Fruit fly (Drosophila melanogaster) whole organism, embryonic: ENCODE results near the gene CG17249.

ENCODE experiments used
- Ada2b ChIP-seq: fragments of 200-800 bp; sonication (Bioruptor generic); IDR thresholded peaks from 2 replicates; pipeline ENCODE4 v1.3.6; 2022; ENCODE audit warnings: missing biosample characterization, missing genetic modification characterization
- Atf3 ChIP-seq: fragments of 200-800 bp; sonication (Bioruptor generic); optimal IDR thresholded peaks from 3 replicates; lab custom pipeline; 2016; ENCODE audit warnings: missing biosample characterization, missing genetic modification characterization
- B-H1 ChIP-seq: fragments of 200-800 bp; sonication (Bioruptor generic); IDR thresholded peaks from 3 replicates; pipeline ENCODE4 v1.3.6; 2022; ENCODE audit warnings: missing biosample characterization, missing genetic modification characterization
- Blimp-1 ChIP-seq: fragments of 200-800 bp; sonication (Bioruptor generic); optimal IDR thresholded peaks from 3 replicates; lab custom pipeline; 2018; ENCODE audit warnings: missing biosample characterization, missing genetic modification characterization, mild to moderate bottlenecking, moderate library complexity, missing genetic modification reagents
- CG10209 ChIP-seq: fragments of 200-800 bp; sonication (Bioruptor generic); optimal IDR thresholded peaks from 3 replicates; lab custom pipeline; 2017; ENCODE audit warnings: missing biosample characterization, mild to moderate bottlenecking, missing genetic modification characterization, missing genetic modification reagents
- CG10462 ChIP-seq: fragments of 200-800 bp; sonication (Bioruptor generic); optimal IDR thresholded peaks from 2 replicates; lab custom pipeline; 2016; ENCODE audit warnings: missing biosample characterization, missing genetic modification characterization
- CG11696 ChIP-seq: fragments of 200-800 bp; sonication (Bioruptor generic); IDR thresholded peaks from 2 replicates; pipeline ENCODE4 v1.3.6; 2022; ENCODE audit warnings: missing biosample characterization, missing genetic modification characterization
- CG11723 ChIP-seq: fragments of 200-800 bp; sonication (Bioruptor generic); optimal IDR thresholded peaks from 2 replicates; lab custom pipeline; 2017; ENCODE audit warnings: missing biosample characterization, mild to moderate bottlenecking, missing genetic modification characterization
- CG1603 ChIP-seq: fragments of 200-800 bp; sonication (Bioruptor generic); optimal IDR thresholded peaks from 2 replicates; lab custom pipeline; 2019; ENCODE audit warnings: missing biosample characterization, mild to moderate bottlenecking, missing genetic modification characterization, moderate library complexity
- CG17568 ChIP-seq: fragments of 200-800 bp; sonication (Bioruptor generic); optimal IDR thresholded peaks from 2 replicates; lab custom pipeline; 2018; ENCODE audit warnings: missing biosample characterization, mild to moderate bottlenecking, missing genetic modification characterization, moderate library complexity
- CG2889 ChIP-seq: fragments of 200-800 bp; sonication (Bioruptor generic); IDR thresholded peaks from 3 replicates; pipeline ENCODE4 v1.3.6; 2022; ENCODE audit warnings: missing biosample characterization, missing genetic modification characterization
- CG30431 ChIP-seq: fragments of 200-800 bp; sonication (Bioruptor generic); optimal IDR thresholded peaks from 2 replicates; lab custom pipeline; 2017; ENCODE audit warnings: missing biosample characterization, missing genetic modification characterization
- CG32772 ChIP-seq: fragments of 200-800 bp; sonication (Bioruptor generic); IDR thresholded peaks from 2 replicates; pipeline ENCODE4 v1.3.6; 2022; ENCODE audit warnings: missing biosample characterization, missing genetic modification characterization
- CG3281 ChIP-seq: fragments of 200-800 bp; sonication (Bioruptor generic); optimal IDR thresholded peaks from 3 replicates; lab custom pipeline; 2017; ENCODE audit warnings: missing biosample characterization, mild to moderate bottlenecking, missing genetic modification characterization
- CG3407 ChIP-seq: fragments of 200-800 bp; sonication (Bioruptor generic); optimal IDR thresholded peaks from 2 replicates; lab custom pipeline; 2018; ENCODE audit warnings: missing biosample characterization, mild to moderate bottlenecking, missing genetic modification characterization
- CG3847 ChIP-seq: fragments of 200-800 bp; sonication (Bioruptor generic); IDR thresholded peaks from 2 replicates; pipeline ENCODE4 v1.3.6; 2022; ENCODE audit warnings: missing biosample characterization, missing genetic modification characterization
- CG3995 ChIP-seq: fragments of 200-800 bp; sonication (Bioruptor generic); optimal IDR thresholded peaks from 3 replicates; lab custom pipeline; 2016; ENCODE audit warnings: missing biosample characterization, missing genetic modification characterization
- CG4282 ChIP-seq: fragments of 200-800 bp; sonication (Bioruptor generic); optimal IDR thresholded peaks from 2 replicates; lab custom pipeline; 2016; ENCODE audit warnings: missing biosample characterization, missing genetic modification characterization
- CG6765 ChIP-seq: fragments of 200-800 bp; sonication (Bioruptor generic); optimal IDR thresholded peaks from 3 replicates; lab custom pipeline; 2017; ENCODE audit warnings: missing biosample characterization, mild to moderate bottlenecking, missing genetic modification characterization
- CG7745 ChIP-seq: fragments of 200-800 bp; sonication (Bioruptor generic); optimal IDR thresholded peaks from 2 replicates; lab custom pipeline; 2018; ENCODE audit warnings: missing biosample characterization, mild to moderate bottlenecking, missing genetic modification characterization, moderate library complexity
- CG8089 ChIP-seq: fragments of 200-800 bp; sonication (Bioruptor generic); optimal IDR thresholded peaks from 3 replicates; lab custom pipeline; 2016; ENCODE audit warnings: missing biosample characterization, missing genetic modification characterization
- CG9437 ChIP-seq: fragments of 200-800 bp; sonication (Bioruptor generic); optimal IDR thresholded peaks from 2 replicates; lab custom pipeline; 2018; ENCODE audit warnings: missing biosample characterization, mild to moderate bottlenecking, missing genetic modification characterization
- Dek ChIP-seq: fragments of 200-800 bp; sonication (Bioruptor generic); optimal IDR thresholded peaks from 3 replicates; lab custom pipeline; 2019; ENCODE audit warnings: missing biosample characterization, mild to moderate bottlenecking, missing genetic modification characterization, moderate library complexity
- Dip3 ChIP-seq: fragments of 200-800 bp; sonication (Bioruptor generic); optimal IDR thresholded peaks from 3 replicates; lab custom pipeline; 2016; ENCODE audit warnings: missing biosample characterization, missing genetic modification characterization
- Doc3 ChIP-seq: fragments of 200-800 bp; sonication (Bioruptor generic); IDR thresholded peaks from 3 replicates; pipeline ENCODE4 v1.3.6; 2022; ENCODE audit warnings: missing biosample characterization, missing genetic modification characterization; ENCODE audit not compliant: partially characterized antibody
- ERR ChIP-seq: fragments of 200-800 bp; sonication (Bioruptor generic); optimal IDR thresholded peaks from 2 replicates; lab custom pipeline; 2016; ENCODE audit warnings: missing biosample characterization, missing genetic modification characterization
- Fer3 ChIP-seq: fragments of 200-800 bp; sonication (Bioruptor generic); optimal IDR thresholded peaks from 2 replicates; lab custom pipeline; 2018; ENCODE audit warnings: missing biosample characterization, mild to moderate bottlenecking, missing genetic modification characterization, moderate library complexity
- HHEX ChIP-seq: fragments of 200-800 bp; sonication (Bioruptor generic); optimal IDR thresholded peaks from 3 replicates; lab custom pipeline; 2017; ENCODE audit warnings: missing biosample characterization, mild to moderate bottlenecking, missing genetic modification characterization, missing genetic modification reagents
- HLH4C ChIP-seq: fragments of 200-800 bp; sonication (Bioruptor generic); IDR thresholded peaks from 3 replicates; pipeline ENCODE4 v1.3.6; 2022; ENCODE audit warnings: missing biosample characterization, missing genetic modification characterization; ENCODE audit not compliant: partially characterized antibody
- HmgZ ChIP-seq: fragments of 200-800 bp; sonication (Bioruptor generic); optimal IDR thresholded peaks from 2 replicates; lab custom pipeline; 2018; ENCODE audit warnings: missing biosample characterization, mild to moderate bottlenecking, missing genetic modification characterization
- Hr3 ChIP-seq: fragments of 200-800 bp; sonication (Bioruptor generic); optimal IDR thresholded peaks from 3 replicates; lab custom pipeline; 2016; ENCODE audit warnings: missing biosample characterization, missing genetic modification characterization
- Hr51 ChIP-seq, 2 experiments: fragments of 200-800 bp; sonication (Bioruptor generic); optimal IDR thresholded peaks; 2 replicates in 1 of 2; 3 replicates in 1 of 2; lab custom pipeline; 2016 to 2018; ENCODE audit warnings: missing biosample characterization in 2 of 2, missing genetic modification characterization in 2 of 2, mild to moderate bottlenecking in 1 of 2, moderate library complexity in 1 of 2
- Jarid2 ChIP-seq: fragments of 200-800 bp; sonication (Bioruptor generic); optimal IDR thresholded peaks from 3 replicates; lab custom pipeline; 2017; ENCODE audit warnings: mild to moderate bottlenecking, missing biosample characterization, missing genetic modification reagents, missing genetic modification characterization
- Max ChIP-seq: fragments of 200-800 bp; sonication (Bioruptor generic); optimal IDR thresholded peaks from 2 replicates; lab custom pipeline; 2016; ENCODE audit warnings: missing biosample characterization, mild to moderate bottlenecking, missing genetic modification characterization
- Mrtf ChIP-seq: fragments of 200-800 bp; sonication (Bioruptor generic); IDR thresholded peaks from 3 replicates; pipeline ENCODE4 v1.3.6; 2022; ENCODE audit warnings: missing biosample characterization, missing genetic modification characterization
- NfI ChIP-seq: fragments of 200-800 bp; sonication (Bioruptor generic); optimal IDR thresholded peaks from 3 replicates; lab custom pipeline; 2018; ENCODE audit warnings: missing biosample characterization, mild to moderate bottlenecking, missing genetic modification characterization, moderate library complexity
- ac ChIP-seq: fragments of 200-800 bp; sonication (Bioruptor generic); optimal IDR thresholded peaks from 3 replicates; lab custom pipeline; 2017; ENCODE audit warnings: missing biosample characterization, mild to moderate bottlenecking, missing genetic modification characterization
- al ChIP-seq: fragments of 200-800 bp; sonication (Bioruptor generic); IDR thresholded peaks from 2 replicates; pipeline ENCODE4 v1.3.6; 2022; ENCODE audit warnings: missing biosample characterization, missing genetic modification characterization
- grn ChIP-seq: fragments of 200-800 bp; sonication (Bioruptor generic); optimal IDR thresholded peaks from 3 replicates; lab custom pipeline; 2017; ENCODE audit warnings: missing biosample characterization, missing genetic modification characterization
- gsb ChIP-seq: fragments of 200-800 bp; sonication (Bioruptor generic); IDR thresholded peaks from 2 replicates; pipeline ENCODE4 v1.3.6; 2022; ENCODE audit warnings: missing biosample characterization, missing genetic modification characterization
- hkb ChIP-seq, 2 experiments: fragments of 200-800 bp in 1 of 2; fragments of >200 bp in 1 of 2; sonication (Bioruptor generic) in 1 of 2; IDR thresholded peaks in 1 of 2; optimal IDR thresholded peaks in 1 of 2; 2 replicates each; pipeline versions ENCODE4 v1.3.6 to Lab custom; 2017 to 2022; ENCODE audit warnings: missing biosample characterization in 1 of 2, missing genetic modification characterization in 1 of 2
- mirr ChIP-seq: fragments of 200-800 bp; sonication (Bioruptor generic); optimal IDR thresholded peaks from 3 replicates; lab custom pipeline; 2018; ENCODE audit warnings: missing biosample characterization, mild to moderate bottlenecking, missing genetic modification characterization
- nau ChIP-seq: fragments of 200-800 bp; sonication (Bioruptor generic); optimal IDR thresholded peaks from 3 replicates; lab custom pipeline; 2017; ENCODE audit warnings: missing biosample characterization, mild to moderate bottlenecking, missing genetic modification characterization, missing genetic modification reagents
- otp ChIP-seq: fragments of 200-800 bp; sonication (Bioruptor generic); IDR thresholded peaks from 3 replicates; pipeline ENCODE4, ENCODE4 v1.3.6; 2022; ENCODE audit warnings: missing biosample characterization, missing genetic modification characterization
- shn ChIP-seq: fragments of 200-800 bp; sonication (Bioruptor generic); optimal IDR thresholded peaks from 3 replicates; lab custom pipeline; 2016; ENCODE audit warnings: missing biosample characterization, missing genetic modification characterization
- sug ChIP-seq: fragments of 200-800 bp; optimal IDR thresholded peaks from 2 replicates; lab custom pipeline; 2019; ENCODE audit warnings: missing biosample characterization, mild to moderate bottlenecking, missing genetic modification characterization, moderate library complexity
- tap ChIP-seq: fragments of 200-800 bp; optimal IDR thresholded peaks from 3 replicates; lab custom pipeline; 2019; ENCODE audit warnings: missing biosample characterization, mild to moderate bottlenecking, missing genetic modification characterization, moderate library complexity
- usp ChIP-seq: fragments of >200 bp; optimal IDR thresholded peaks from 2 replicates; lab custom pipeline; 2017; ENCODE audit warnings: missing biosample characterization, missing genetic modification characterization
- wdn ChIP-seq: fragments of 200-800 bp; sonication (Bioruptor generic); IDR thresholded peaks from 2 replicates; pipeline ENCODE4 v1.3.6; 2022; ENCODE audit warnings: missing biosample characterization, missing genetic modification characterization
- zf30C ChIP-seq: fragments of 200-800 bp; sonication (Bioruptor generic); optimal IDR thresholded peaks from 3 replicates; lab custom pipeline; 2018; ENCODE audit warnings: missing biosample characterization, mild to moderate bottlenecking, missing genetic modification characterization

The CG17249 gene

DNA sequence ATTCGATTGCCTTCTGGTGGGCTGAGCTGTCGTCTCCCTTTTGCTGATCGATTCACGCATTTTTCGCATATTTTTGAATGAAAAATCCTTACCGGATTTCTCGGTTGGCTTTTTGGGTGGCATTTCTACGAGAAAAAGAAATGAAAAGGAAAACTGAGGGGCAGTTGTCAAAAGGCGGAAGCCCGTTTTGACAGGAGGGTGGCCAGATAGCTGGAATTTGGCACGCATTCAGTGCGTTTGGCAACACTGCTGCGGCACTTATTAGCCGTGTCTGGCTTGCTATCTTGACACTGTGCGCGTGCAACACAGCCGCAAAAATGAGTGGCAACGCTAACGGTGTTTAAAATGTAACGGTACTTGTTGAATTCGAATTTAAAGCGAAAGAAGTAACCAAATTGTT, 21.2 kb upstream of the CG17249 start, which contains the start of gene RpL23A (continued):
- TF ChIP-seq Blimp-1 (GFP tag; lab: Kevin White, UChicago) (peak; percentile 90), gsb (GFP tag; lab: Robert Waterston, UW) (peak; percentile 88), CG11723 (GFP tag; lab: Kevin White, UChicago) (peak; percentile 94), CG32772 (GFP tag; lab: Robert Waterston, UW) (peak; percentile 91), Dek (tag; lab: Kevin White, UChicago) (peak; percentile 90), B-H1 (peak; percentile 86), tap (tag; lab: Kevin White, UChicago) (peak; percentile 75), otp (GFP tag; lab: Robert Waterston, UW) (peak; percentile 96), al (peak; percentile 91), usp (GFP tag; lab: Kevin White, UChicago) (no peak), CG1603 (peak; percentile 100), CG7745 (tag; lab: Kevin White, UChicago) (peak; percentile 70), ac (GFP tag; lab: Kevin White, UChicago) (peak; percentile 86), CG3407 (GFP tag; lab: Kevin White, UChicago) (peak; percentile 93), CG6765 (GFP tag; lab: Kevin White, UChicago) (peak; percentile 96), HLH4C (no peak), Dip3 (GFP tag; lab: Kevin White, UChicago) (peak; percentile 94), Mrtf (peak; percentile 90), CG17568 (GFP tag; lab: Kevin White, UChicago) (no peak), HmgZ (tag; lab: Kevin White, UChicago) (peak; percentile 98), CG10462 (GFP tag; lab: Kevin White, UChicago) (peak; percentile 88), nau (GFP tag; lab: Kevin White, UChicago) (peak; percentile 94), Ada2b (peak; percentile 84), Max (GFP tag; lab: Kevin White, UChicago) (peak; percentile 95), Jarid2 (GFP tag; lab: Kevin White, UChicago) (peak; percentile 85), zf30C (GFP tag; lab: Kevin White, UChicago) (peak; percentile 59), CG3995 (GFP tag; lab: Kevin White, UChicago) (peak; percentile 81), HHEX (peak; percentile 97), sug (peak; percentile 93), Fer3 (tag; lab: Kevin White, UChicago) (peak; percentile 94), CG3281 (GFP tag; lab: Kevin White, UChicago) (peak; percentile 94), CG4282 (GFP tag; lab: Kevin White, UChicago) (peak; percentile 95), hkb (optimal IDR thresholded peaks at IDR 0.05; lab: Kevin White, UChicago) (peak; percentile 94), hkb (GFP tag; IDR thresholded peaks at IDR 0.05; lab: Robert Waterston, UW) (peak; percentile 91), mirr (GFP tag; lab: Kevin White, UChicago) (peak; percentile 98), grn (peak; percentile 92), CG10209 (GFP tag; lab: Kevin White, UChicago) (peak; percentile 97), wdn (GFP tag; lab: Robert Waterston, UW) (peak; percentile 92), CG2889 (GFP tag; lab: Robert Waterston, UW) (peak; percentile 85), CG9437 (GFP tag; lab: Kevin White, UChicago) (peak; percentile 80), NfI (GFP tag; lab: Kevin White, UChicago) (peak; percentile 97), CG30431 (GFP tag; lab: Kevin White, UChicago) (peak; percentile 95), CG11696 (GFP tag; lab: Robert Waterston, UW) (0 out of 2 replicates have a peak, but pooled peaks have one; percentile 14), Atf3 (GFP tag; lab: Kevin White, UChicago) (peak; percentile 95), ERR (GFP tag; lab: Kevin White, UChicago) (peak; percentile 95), Hr51 (GFP tag; optimal IDR thresholded peaks at IDR 0.05; lab: Kevin White, UChicago) (peak; percentile 79 to 97), Doc3 (GFP tag; lab: Robert Waterston, UW) (no peak), Hr3 (GFP tag; lab: Kevin White, UChicago) (peak; percentile 92), shn (peak; percentile 98), CG8089 (GFP tag; lab: Kevin White, UChicago) (peak; percentile 97), CG3847 (GFP tag; lab: Robert Waterston, UW) (peak; percentile 99)
